Worm (Caenorhabditis elegans) whole organism, L2 larva: ENCODE measurements around the gene mrps-22.

Experiments
- lin-11 ChIP-seq: fragments of 150-350 bp; sonication (generic microtip); optimal IDR thresholded peaks from 2 replicates; lab custom pipeline; 2014; ENCODE audit warnings: missing biosample characterization, missing genetic modification characterization, inconsistent platforms, mixed read lengths
- lsy-2 ChIP-seq, 2 experiments: fragments of 150-350 bp in 1 of 2; sonication (generic microtip) in 1 of 2; optimal IDR thresholded peaks; 2 replicates each; lab custom pipeline; 2014 to 2017; ENCODE audit warnings: missing biosample characterization in 2 of 2, missing genetic modification characterization in 2 of 2
- nhr-77 ChIP-seq: fragments of 150-350 bp; optimal IDR thresholded peaks from 2 replicates; lab custom pipeline; 2014; ENCODE audit warnings: missing biosample characterization, missing genetic modification characterization

- TF ChIP-seq lsy-2 (tag; optimal IDR thresholded peaks at IDR 0.05; lab: Kevin White, UChicago) (no peak), nhr-77 (no peak), lin-11 (tag; lab: Kevin White, UChicago) (no peak)
Measured at ce11 chrII:10627086-10627485, 44.7 kb downstream of the mrps-22 start.
